Worm (Caenorhabditis elegans): Measurements from ENCODE around the gene F17E5.2.
A peak's percentile ranks its signal among the peaks of the same experiment; 100 is the strongest.

The F17E5.2 gene

DNA sequence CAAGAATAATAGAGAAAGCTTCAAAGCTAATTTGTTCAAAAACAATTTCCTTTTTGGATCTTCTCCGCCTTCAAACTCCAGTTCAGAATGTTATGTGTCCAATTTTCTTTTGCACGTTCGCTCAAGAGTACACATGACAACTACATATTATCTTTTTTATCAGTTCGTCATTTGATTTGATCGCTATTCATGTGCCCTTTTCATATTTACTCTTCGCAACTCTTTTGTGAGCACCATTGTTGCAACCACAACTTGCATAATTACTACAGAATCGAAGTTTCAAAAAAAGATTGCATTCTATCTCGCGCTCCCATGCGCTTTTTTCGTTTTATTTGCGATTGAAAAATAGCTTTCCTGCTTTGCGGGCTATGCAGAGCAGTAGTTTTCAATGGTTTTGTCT is 41.2 kb downstream of the F17E5.2 start:
- peak; percentile 23 for TF ChIP-seq nhr-129 (tag; optimal IDR thresholded peaks at IDR 0.05)
- no peak for TF ChIP-seq egl-27 (tag; optimal IDR thresholded peaks at IDR 0.05)
- TF ChIP-seq fos-1 (tag; optimal IDR thresholded peaks at IDR 0.05) = peak; percentile 57

DNA sequence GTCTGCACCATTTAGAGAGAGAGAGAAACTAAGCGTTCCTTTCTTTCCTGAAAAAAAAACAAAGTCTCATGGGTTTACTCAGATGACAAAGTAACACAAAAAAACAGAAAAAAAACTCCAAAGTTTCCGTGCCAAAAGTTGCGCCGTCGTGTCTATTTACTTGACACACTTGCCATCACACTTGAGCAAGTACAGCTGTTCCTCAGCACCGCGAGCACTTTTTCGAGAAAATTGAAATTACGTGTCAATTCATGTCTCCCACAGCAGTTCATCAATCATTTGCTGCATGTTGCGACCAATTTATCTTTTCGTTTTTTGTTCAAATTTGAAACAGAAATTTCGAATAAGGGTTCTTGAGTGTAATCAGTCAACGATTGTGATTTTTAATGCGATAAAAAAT is 42.4 kb downstream of the F17E5.2 start:
- TF ChIP-seq unc-55 (GFP tag; optimal IDR thresholded peaks at IDR 0.05) (no peak), ztf-1 (GFP tag; conservative IDR thresholded peaks at IDR 0.05) (no peak), lsy-2 (tag; optimal IDR thresholded peaks at IDR 0.05) (no peak), elt-3 (tag; optimal IDR thresholded peaks at IDR 0.05) (no peak), nhr-129 (tag; optimal IDR thresholded peaks at IDR 0.05) (no peak), nhr-11 (tag; optimal IDR thresholded peaks at IDR 0.05) (no peak), dmd-4 (tag; optimal IDR thresholded peaks at IDR 0.05) (no peak), aly-2 (tag; optimal IDR thresholded peaks at IDR 0.05) (no peak), nhr-12 (tag; optimal IDR thresholded peaks at IDR 0.05) (no peak)

DNA sequence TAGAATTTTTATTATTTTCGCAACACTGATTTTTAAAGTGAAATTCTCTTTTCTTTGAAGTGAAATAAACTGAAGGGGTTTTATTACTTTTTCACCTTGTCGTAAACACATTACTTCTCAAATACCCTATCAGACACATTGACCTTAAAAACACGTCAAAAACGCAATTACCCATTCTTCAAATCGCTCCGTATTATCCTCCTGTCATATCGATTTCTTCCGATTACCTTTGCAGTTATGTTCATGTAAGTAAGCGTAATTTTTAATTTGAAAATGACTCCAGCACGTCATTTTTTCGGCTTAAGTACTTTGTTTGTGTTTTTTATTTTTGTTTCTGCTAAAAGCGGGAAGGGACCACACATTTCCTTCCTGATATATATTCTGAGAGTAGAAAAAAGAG is 44.2 kb downstream of the F17E5.2 start:
- TF ChIP-seq skn-1 (tag; optimal IDR thresholded peaks at IDR 0.05) = no peak
- no peak for TF ChIP-seq nhr-129 (tag; optimal IDR thresholded peaks at IDR 0.05)
- TF ChIP-seq fos-1 (tag; optimal IDR thresholded peaks at IDR 0.05) = no peak
- TF ChIP-seq ceh-82 (tag; optimal IDR thresholded peaks at IDR 0.05) = no peak
- TF ChIP-seq mdl-1 (tag; optimal IDR thresholded peaks at IDR 0.05) = no peak
- TF ChIP-seq ZK546.5 (tag; optimal IDR thresholded peaks at IDR 0.05) = no peak
- TF ChIP-seq unc-39 (tag; optimal IDR thresholded peaks at IDR 0.05) = no peak
- TF ChIP-seq gmeb-1 (tag; optimal IDR thresholded peaks at IDR 0.05) = no peak
- TF ChIP-seq nhr-21 (tag; optimal IDR thresholded peaks at IDR 0.05) = no peak
- TF ChIP-seq mab-5 (tag; optimal IDR thresholded peaks at IDR 0.05) = no peak

DNA sequence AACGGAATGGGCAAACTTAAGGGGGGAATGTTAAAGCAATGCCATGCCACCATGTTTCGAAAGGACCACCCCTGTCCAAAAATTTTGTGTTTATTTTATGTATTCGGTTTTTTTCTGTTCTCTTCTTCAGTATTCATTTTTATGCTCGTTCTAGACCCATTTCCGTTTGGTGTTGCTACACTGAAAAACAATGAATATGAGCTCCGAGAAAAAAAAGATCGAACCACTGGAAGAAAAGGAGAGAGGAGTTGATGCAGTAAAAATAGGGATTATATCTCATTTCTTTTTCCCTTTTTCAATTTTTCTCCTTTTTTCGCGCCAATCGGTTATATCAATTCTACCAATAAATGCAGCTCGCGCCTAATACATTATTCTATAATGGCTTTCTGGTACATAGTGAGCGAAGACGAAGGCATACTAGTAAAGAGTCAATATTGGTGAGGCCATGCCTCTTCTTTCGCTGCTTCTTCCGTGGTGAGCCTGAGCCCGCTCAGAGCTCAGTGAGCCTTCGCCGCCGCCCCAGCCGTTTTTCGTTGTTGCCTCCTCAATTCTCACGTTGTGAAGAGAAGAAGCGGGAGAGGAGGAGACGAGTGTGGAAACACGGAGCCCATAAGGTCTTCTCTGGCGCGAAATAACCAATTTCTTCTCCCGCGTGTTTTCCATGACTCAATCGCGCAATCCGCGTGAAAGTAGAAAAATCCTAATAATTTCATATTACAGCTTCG is 46.1 kb downstream of the F17E5.2 start:
- TF ChIP-seq F13H6.1 (tag; optimal IDR thresholded peaks at IDR 0.05) = peak; percentile 3
- no peak for TF ChIP-seq crh-2 (tag; optimal IDR thresholded peaks at IDR 0.05)
- TF ChIP-seq sma-3 (GFP tag; optimal IDR thresholded peaks at IDR 0.05) = no peak
- no peak for TF ChIP-seq mbf-1 (tag; optimal IDR thresholded peaks at IDR 0.05)
- peak; percentile 1 for TF ChIP-seq unc-55 (GFP tag; optimal IDR thresholded peaks at IDR 0.05)

DNA sequence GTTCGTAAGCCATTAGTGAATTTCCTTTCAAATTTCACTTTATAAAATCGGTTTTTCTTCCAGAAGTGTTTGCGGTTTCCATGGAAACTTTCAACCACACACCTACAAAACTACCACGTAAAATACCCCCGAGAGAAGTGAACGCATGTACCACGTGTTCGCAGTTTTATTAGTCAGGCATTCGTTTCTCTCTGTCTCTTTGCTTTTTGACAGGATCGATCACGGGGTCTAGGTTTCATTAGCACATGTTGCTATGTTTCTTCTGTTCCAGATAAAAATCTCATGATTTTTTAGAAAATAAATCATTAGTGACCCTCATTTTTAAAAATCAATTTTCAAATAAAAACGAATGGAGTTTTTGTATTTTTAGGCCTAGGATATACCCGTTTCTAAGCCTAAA is 50.4 kb downstream of the F17E5.2 start:
- TF ChIP-seq nhr-12 (tag; optimal IDR thresholded peaks at IDR 0.05) (no peak), crh-2 (tag; optimal IDR thresholded peaks at IDR 0.05) (no peak), zag-1 (tag; optimal IDR thresholded peaks at IDR 0.05) (no peak), nhr-10 (tag; optimal IDR thresholded peaks at IDR 0.05) (no peak), unc-55 (GFP tag; optimal IDR thresholded peaks at IDR 0.05) (no peak), ama-1 (optimal IDR thresholded peaks at IDR 0.05) (no peak), nhr-129 (tag; optimal IDR thresholded peaks at IDR 0.05) (no peak), C34F6.9 (tag; optimal IDR thresholded peaks at IDR 0.05) (peak; percentile 21)

DNA sequence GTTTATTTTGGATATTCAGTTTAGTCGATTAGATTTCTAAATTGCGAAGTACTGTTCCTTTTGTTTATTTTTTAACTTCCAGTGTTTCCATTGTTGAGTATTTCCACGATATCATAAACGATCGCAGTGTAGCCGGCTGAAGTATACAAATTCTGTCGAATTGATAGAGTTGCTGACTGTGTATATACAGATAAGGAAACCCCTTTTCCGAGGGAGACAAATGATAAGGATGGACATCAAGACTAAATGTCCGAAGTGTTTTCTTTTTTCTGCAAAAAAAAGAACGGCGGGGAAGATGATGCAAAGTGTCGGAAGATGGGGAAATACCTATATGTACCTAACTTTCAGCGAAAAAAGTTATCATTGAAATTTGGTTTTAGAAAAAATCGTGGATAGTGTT is 52.5 kb downstream of the F17E5.2 start:
- peak; percentile 43 for TF ChIP-seq sma-9 (GFP tag; optimal IDR thresholded peaks at IDR 0.05)
- TF ChIP-seq sma-9 (tag; optimal IDR thresholded peaks at IDR 0.05) = no peak
- TF ChIP-seq fos-1 (tag; optimal IDR thresholded peaks at IDR 0.05) = peak; percentile 44
- TF ChIP-seq lsy-2 (tag; optimal IDR thresholded peaks at IDR 0.05) = no peak
- TF ChIP-seq nhr-129 (tag; optimal IDR thresholded peaks at IDR 0.05) = no peak
- no peak for TF ChIP-seq nhr-6 (tag; optimal IDR thresholded peaks at IDR 0.05)
- TF ChIP-seq sem-4 (tag; optimal IDR thresholded peaks at IDR 0.05) = no peak
- no peak for TF ChIP-seq nhr-77 (tag; optimal IDR thresholded peaks at IDR 0.05)
- TF ChIP-seq skn-1 (tag; optimal IDR thresholded peaks at IDR 0.05) = no peak
- TF ChIP-seq ztf-4 (tag; optimal IDR thresholded peaks at IDR 0.05) = no peak
- TF ChIP-seq gmeb-1 (tag; optimal IDR thresholded peaks at IDR 0.05) = no peak
- TF ChIP-seq elt-1 (tag; optimal IDR thresholded peaks at IDR 0.05) = no peak
